Worm (Caenorhabditis elegans): ENCODE measurements around the gene sra-11.

ce11 chrII:10888979-10889378 is 21.1 kb downstream of the sra-11 start, which contains the start of gene ptr-8:
- TF ChIP-seq hlh-17 (GFP tag; optimal IDR thresholded peaks at IDR 0.05; ENCODE audit: borderline replicate concordance) (no peak), skn-1 (tag; optimal IDR thresholded peaks at IDR 0.05) (no peak), lin-39 (tag; optimal IDR thresholded peaks at IDR 0.05) (no peak), nhr-90 (tag; optimal IDR thresholded peaks at IDR 0.05; ENCODE audit: poor library complexity) (no peak)

All from whole organism, L1 larva.